Worm (Caenorhabditis elegans) whole organism, midembryonic: ENCODE measurements around the gene nstp-10.

Experiments
- T22C8.4 ChIP-seq: fragments of 200-800 bp; sonication (Bioruptor generic); IDR thresholded peaks from 2 replicates; pipeline ENCODE4 v1.3.6; 2022; ENCODE audit warnings: missing genetic modification characterization, missing compliant biosample characterization
- cog-1 ChIP-seq: sonication (generic microtip); optimal IDR thresholded peaks from 2 replicates; lab custom pipeline; 2016; ENCODE audit warnings: missing genetic modification characterization, missing compliant biosample characterization
- flt-1 ChIP-seq: fragments of 200-800 bp; sonication (Bioruptor generic); IDR thresholded peaks from 2 replicates; pipeline ENCODE4 v1.3.6; 2022; ENCODE audit warnings: missing genetic modification characterization, missing compliant biosample characterization
- klf-2 ChIP-seq: fragments of 200-800 bp; sonication (Bioruptor generic); conservative IDR thresholded peaks from 2 replicates; pipeline ENCODE4 v1.3.6; 2022; ENCODE audit warnings: missing genetic modification reagents, missing genetic modification characterization, missing compliant biosample characterization
- med-1 ChIP-seq: sonication (generic microtip); optimal IDR thresholded peaks from 2 replicates; lab custom pipeline; 2017; ENCODE audit warnings: missing genetic modification characterization, mild to moderate bottlenecking, missing compliant biosample characterization, antibody characterized with exemption, missing genetic modification reagents; ENCODE audit not compliant: insufficient read depth
- ref-1 ChIP-seq: fragments of 200-800 bp; sonication (Bioruptor generic); conservative IDR thresholded peaks from 2 replicates; pipeline ENCODE4 v1.3.6; 2022; ENCODE audit warnings: missing genetic modification reagents, missing genetic modification characterization, missing compliant biosample characterization
- tab-1 ChIP-seq: fragments of 200-800 bp; sonication (Bioruptor generic); IDR thresholded peaks from 2 replicates; pipeline ENCODE4 v1.3.6; 2022; ENCODE audit warnings: missing genetic modification characterization, missing compliant biosample characterization
- ztf-23 ChIP-seq: fragments of 200-800 bp; sonication (Bioruptor generic); IDR thresholded peaks from 2 replicates; pipeline ENCODE4 v1.3.6; 2022; ENCODE audit warnings: missing genetic modification reagents, missing genetic modification characterization, missing compliant biosample characterization
- ztf-29 ChIP-seq: fragments of 200-800 bp; sonication (Bioruptor generic); IDR thresholded peaks from 2 replicates; pipeline ENCODE4 v1.3.6; 2022; ENCODE audit warnings: missing genetic modification reagents, missing genetic modification characterization, missing compliant biosample characterization

nstp-10 gene

DNA sequence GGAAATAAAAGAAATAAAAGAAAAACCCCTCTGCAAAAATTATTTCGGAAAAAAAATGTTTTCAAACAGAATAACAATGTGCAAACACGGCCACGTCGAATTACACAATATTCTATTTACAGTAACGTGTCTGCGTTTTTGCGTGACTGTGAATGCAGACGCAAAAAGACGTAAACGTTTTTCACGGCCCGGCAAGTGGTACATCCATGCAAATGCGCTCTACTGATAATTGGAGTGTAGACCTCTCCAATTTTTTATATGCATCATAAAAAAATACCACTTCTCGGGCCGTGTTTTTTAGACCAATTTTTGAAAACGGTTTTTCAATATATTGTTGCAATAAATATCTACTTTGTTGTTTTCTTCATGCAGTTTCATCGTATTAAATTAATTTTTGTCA lies at the start of gene nstp-10:
nstp-10 (minus strand) TSS at position 378 of the 400 bp plus-strand sequence.
- TF ChIP-seq ref-1, result no peak
- TF ChIP-seq cog-1, result peak; percentile 23

DNA sequence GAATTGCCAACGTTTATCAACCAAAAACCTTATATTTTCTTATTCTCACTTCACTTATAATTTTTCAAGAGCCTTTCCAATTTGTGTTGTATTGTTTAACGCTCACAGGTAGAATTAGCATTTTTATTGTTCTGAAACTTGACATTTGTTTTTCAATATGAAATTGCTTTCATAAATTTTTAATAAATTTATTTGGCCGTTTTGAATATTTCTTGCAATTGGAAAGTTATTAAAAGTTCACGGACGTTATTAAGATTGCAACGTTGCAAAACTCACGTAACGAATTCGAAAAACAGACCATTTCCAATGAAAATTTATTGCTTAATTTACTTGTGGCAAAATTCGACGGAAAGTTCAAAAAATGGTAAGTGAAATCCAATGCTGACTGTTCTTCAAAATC lies 40.7 kb upstream of the nstp-10 start, which contains the start of gene K09G1.2:
K09G1.2 (plus strand) TSS at position 301 of the 400 bp plus-strand sequence.
- no peak for TF ChIP-seq klf-2 (GFP tag; lab: Robert Waterston, UW)

DNA sequence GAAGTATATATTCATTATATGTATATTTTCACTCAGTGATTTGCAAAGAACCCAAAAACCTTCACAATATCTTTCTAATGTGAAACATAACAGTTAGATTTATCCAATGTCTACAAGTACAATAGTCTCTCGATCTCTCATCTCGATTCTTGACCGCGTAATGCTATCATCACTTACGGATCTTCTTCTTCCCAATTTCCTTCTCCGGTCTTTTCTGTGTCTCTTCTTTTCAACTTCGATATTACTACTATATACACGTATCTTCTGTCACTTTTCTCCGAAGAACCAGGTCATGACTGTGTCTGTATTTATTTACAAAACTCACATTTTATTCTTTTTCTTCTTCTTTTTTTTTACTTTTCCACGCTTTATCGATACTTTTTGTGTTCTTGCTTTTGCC lies 38.9 kb upstream of the nstp-10 start:
- no peak for TF ChIP-seq T22C8.4 (GFP tag; lab: Robert Waterston, UW)
- no peak for TF ChIP-seq flt-1 (GFP tag; lab: Robert Waterston, UW)
- TF ChIP-seq klf-2 (GFP tag; lab: Robert Waterston, UW), result no peak
- TF ChIP-seq ztf-23 (GFP tag; lab: Robert Waterston, UW), result no peak
- no peak for TF ChIP-seq ref-1
- no peak for TF ChIP-seq cog-1
- no peak for TF ChIP-seq med-1
- TF ChIP-seq ztf-29, result no peak
- TF ChIP-seq tab-1 (GFP tag; lab: Robert Waterston, UW), result no peak

DNA sequence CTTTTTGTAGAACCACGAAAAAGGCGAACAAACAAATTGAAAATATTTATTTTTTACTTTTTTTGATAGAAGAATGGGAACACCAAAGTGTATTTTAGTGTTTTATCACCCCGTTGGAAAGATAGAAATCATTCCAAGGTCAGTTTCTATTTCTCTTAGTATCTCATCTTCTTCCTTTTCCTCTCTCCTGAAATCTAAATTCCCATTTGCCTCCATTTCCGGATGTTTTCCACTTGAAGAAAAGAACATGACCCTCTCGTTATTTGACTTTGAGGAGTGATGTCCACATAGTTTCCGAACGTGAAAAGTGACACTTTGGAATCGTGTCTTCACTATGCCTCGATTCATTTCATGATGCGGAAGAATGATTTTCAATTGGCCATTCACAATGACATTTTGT lies 38.0 kb upstream of the nstp-10 start:
- no peak for TF ChIP-seq klf-2 (GFP tag; lab: Robert Waterston, UW)
- TF ChIP-seq med-1, result no peak
- no peak for TF ChIP-seq ztf-29
- TF ChIP-seq ztf-23 (GFP tag; lab: Robert Waterston, UW), result no peak
- TF ChIP-seq flt-1 (GFP tag; lab: Robert Waterston, UW), result no peak
- TF ChIP-seq cog-1, result no peak
- no peak for TF ChIP-seq T22C8.4 (GFP tag; lab: Robert Waterston, UW)
- no peak for TF ChIP-seq ref-1
- TF ChIP-seq tab-1 (GFP tag; lab: Robert Waterston, UW), result no peak

DNA sequence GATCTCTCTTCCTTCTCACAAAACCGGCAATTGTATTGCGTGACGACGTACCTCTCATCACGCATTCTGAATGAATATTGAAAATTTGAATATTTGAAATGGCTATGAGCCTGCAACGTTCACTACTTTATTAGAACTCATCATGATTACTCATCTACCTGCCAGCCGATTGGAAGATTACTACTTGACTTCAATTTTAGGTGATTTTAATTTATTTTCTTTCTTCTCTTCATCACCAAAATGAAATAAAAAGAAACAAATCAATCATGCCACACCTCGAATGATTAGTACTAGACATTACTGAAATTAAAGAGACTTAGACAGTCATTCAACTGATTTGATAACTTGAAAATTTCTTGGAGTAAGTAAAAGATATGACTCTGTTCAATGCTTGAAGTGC lies 34.6 kb upstream of the nstp-10 start:
- TF ChIP-seq ztf-29, result no peak
- no peak for TF ChIP-seq med-1
- no peak for TF ChIP-seq flt-1 (GFP tag; lab: Robert Waterston, UW)
- no peak for TF ChIP-seq T22C8.4 (GFP tag; lab: Robert Waterston, UW)
- no peak for TF ChIP-seq tab-1 (GFP tag; lab: Robert Waterston, UW)
- TF ChIP-seq cog-1, result no peak
- TF ChIP-seq ref-1, result no peak
- no peak for TF ChIP-seq ztf-23 (GFP tag; lab: Robert Waterston, UW)
- no peak for TF ChIP-seq klf-2 (GFP tag; lab: Robert Waterston, UW)

DNA sequence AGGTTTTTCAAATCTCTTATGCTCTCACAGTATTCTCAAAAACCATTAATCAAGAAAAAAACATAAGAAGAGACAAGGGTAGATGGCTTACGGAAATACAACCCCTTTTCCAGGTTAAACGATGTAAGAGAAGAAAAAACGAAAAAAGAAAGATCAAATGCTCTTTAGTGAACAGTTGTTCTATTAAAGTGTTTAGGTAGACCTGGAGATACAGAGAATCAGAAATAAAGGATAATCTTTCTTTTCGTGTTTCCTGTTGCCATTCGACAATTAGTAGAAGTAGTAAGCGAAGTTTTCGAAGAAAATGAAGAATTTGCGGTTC lies 33.6 kb upstream of the nstp-10 start, which contains the start of gene K09G1.1:
K09G1.1 (plus strand) TSS at position 223 of the 322 bp plus-strand sequence.
- TF ChIP-seq cog-1 (no peak), flt-1 (GFP tag; lab: Robert Waterston, UW) (no peak), ztf-29 (no peak), T22C8.4 (GFP tag; lab: Robert Waterston, UW) (no peak), ztf-23 (GFP tag; lab: Robert Waterston, UW) (no peak), ref-1 (no peak), med-1 (no peak), klf-2 (GFP tag; lab: Robert Waterston, UW) (no peak), tab-1 (GFP tag; lab: Robert Waterston, UW) (no peak)

DNA sequence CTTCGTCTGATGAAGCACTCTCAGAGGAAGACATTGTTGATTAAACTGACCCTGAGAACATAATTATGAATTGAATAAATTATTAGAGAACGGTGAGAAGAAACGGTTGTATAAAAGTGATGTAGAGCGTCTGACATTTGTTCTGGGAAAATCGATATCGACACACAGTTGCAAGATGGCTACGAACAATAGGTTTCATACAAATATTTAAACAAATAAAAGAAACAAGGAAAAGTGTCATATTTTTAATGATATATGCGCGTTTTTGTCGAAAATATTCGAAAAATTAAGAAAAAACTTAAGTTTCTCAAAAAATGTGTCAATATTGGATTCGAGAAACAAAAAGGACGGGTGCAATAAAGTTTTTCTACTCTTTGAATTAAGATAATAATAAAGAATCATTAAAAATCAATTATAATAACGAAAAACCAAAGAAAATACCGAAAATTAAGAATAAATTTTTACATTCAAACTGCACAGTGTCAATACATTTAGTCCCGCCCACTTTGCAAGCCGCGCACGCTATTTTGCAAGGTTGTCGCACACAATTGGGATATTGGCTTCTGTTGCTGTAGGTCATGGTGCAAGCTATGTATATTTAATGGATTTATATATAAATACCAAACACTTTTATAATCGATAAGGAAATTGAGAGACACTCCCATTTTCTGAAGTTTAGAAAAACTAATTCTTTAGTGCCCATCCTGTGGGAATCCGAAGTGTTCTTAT lies 33.1 kb upstream of the nstp-10 start, which contains the start of gene rtfo-1:
rtfo-1 (minus strand) TSS at position 51 of the 729 bp plus-strand sequence.
- TF ChIP-seq ztf-29, result peak; percentile 80; the same call in 1 of the 2 replicates
- TF ChIP-seq ztf-23 (GFP tag; lab: Robert Waterston, UW), result peak; percentile 82
- TF ChIP-seq tab-1 (GFP tag; lab: Robert Waterston, UW), result no peak
- TF ChIP-seq cog-1, result peak; percentile 55
- TF ChIP-seq ref-1, result no peak
- TF ChIP-seq flt-1 (GFP tag; lab: Robert Waterston, UW), result peak; percentile 84
- peak; percentile 89 for TF ChIP-seq med-1
- TF ChIP-seq klf-2 (GFP tag; lab: Robert Waterston, UW), result 0 out of 2 replicates have a peak, but pooled peaks have one; percentile 34
- TF ChIP-seq T22C8.4 (GFP tag; lab: Robert Waterston, UW), result no peak

DNA sequence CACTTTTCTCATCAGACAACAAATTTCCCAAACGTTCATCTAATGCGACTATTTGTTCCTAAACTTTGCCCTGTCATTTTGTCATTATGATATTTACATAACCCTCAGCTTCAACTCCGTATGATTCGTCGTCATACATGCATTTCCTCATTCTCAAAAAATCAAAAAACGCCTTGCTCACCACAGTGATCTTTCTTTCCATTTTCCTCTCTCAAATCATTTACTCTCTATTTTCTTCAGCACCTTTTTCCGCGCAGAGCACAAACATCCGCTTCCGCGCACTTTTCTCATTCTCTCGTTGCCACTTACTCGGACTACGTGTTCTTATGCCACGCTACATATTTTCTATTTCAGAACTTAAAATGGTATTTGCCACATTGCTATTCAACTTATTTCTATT lies 27.4 kb upstream of the nstp-10 start, which contains the start of gene F25B3.2:
F25B3.2 (plus strand) TSS at position 301 of the 400 bp plus-strand sequence.
- TF ChIP-seq cog-1, result no peak
- TF ChIP-seq ztf-23 (GFP tag; lab: Robert Waterston, UW), result no peak

DNA sequence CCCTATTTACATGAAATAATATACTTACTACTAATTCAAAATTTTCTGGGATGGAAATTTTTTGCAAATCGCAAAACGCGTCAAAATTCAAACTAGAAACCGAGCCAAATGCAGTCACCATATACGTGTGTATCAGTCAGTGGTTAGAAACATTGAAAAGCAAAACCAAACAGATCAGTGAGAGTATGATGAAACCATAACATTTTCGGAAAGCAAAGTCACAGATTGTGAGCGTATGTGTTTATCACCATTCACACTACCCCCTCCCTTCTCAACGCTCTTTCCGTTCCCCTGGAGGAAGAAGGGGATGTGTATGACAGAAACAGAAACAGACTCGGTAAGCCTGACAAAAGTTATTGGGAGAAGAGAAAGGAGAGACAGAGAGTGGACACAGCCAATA lies 22.0 kb upstream of the nstp-10 start:
- TF ChIP-seq cog-1 (no peak), tab-1 (GFP tag; lab: Robert Waterston, UW) (no peak), ref-1 (no peak), klf-2 (GFP tag; lab: Robert Waterston, UW) (no peak), ztf-23 (GFP tag; lab: Robert Waterston, UW) (no peak), T22C8.4 (GFP tag; lab: Robert Waterston, UW) (no peak), ztf-29 (no peak), med-1 (no peak), flt-1 (GFP tag; lab: Robert Waterston, UW) (no peak)

DNA sequence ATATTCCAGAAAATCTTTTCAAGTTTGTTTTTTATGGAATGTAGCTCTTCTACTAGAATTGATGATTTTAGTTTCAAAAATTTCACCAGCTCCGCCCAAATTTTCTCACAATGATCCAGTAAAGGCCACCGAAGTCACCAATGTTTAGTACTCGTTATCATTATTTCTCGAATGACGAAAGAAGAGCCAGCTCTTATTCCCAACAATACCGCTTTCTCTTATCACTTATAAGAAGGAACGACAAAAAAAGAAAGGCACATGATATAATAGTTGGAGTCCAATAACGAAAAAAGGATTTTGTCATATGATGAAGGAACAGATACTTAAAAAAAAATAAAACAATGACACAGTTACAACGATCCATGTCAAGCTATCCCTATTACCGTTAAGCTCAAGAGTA lies 21.4 kb upstream of the nstp-10 start:
- TF ChIP-seq klf-2 (GFP tag; lab: Robert Waterston, UW) (no peak), T22C8.4 (GFP tag; lab: Robert Waterston, UW) (no peak), flt-1 (GFP tag; lab: Robert Waterston, UW) (no peak), tab-1 (GFP tag; lab: Robert Waterston, UW) (no peak), ztf-29 (no peak), cog-1 (no peak), med-1 (no peak), ztf-23 (GFP tag; lab: Robert Waterston, UW) (no peak), ref-1 (no peak)

DNA sequence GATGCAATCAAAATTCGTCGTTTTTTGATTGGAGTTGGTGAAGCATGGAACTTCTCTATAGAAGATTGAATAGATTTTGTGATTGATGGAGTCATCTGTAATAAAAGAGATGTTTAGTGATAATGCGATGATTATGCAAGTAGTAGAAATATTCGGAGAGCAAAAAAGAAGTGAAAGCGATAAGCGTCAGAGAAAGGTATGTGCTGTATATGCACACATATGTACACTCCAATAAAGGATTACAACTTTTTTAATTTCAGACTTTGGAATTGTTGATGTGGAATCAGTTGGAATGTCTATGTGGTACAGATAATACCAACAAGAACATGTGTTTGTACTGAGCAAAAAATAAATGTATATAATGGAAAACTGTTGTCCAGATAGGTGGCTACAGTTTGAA lies 20.6 kb upstream of the nstp-10 start, which contains the start of gene F25B3.5:
F25B3.5 (minus strand) TSS at position 101 of the 400 bp plus-strand sequence.
- TF ChIP-seq T22C8.4 (GFP tag; lab: Robert Waterston, UW) (no peak), ztf-29 (no peak), ztf-23 (GFP tag; lab: Robert Waterston, UW) (no peak), flt-1 (GFP tag; lab: Robert Waterston, UW) (no peak), klf-2 (GFP tag; lab: Robert Waterston, UW) (no peak), tab-1 (GFP tag; lab: Robert Waterston, UW) (no peak), med-1 (no peak), cog-1 (no peak), ref-1 (no peak)
